Worm (Caenorhabditis elegans): Measurements from ENCODE around the gene T04A8.13.

The T04A8.13 gene

ce11 chrIII:4708909-4709308 lies 2.1 kb downstream of the T04A8.13 start, which contains the start of gene T04A8.18:
T04A8.18 (plus strand) TSS chrIII:4709209.
- TF ChIP-seq tra-4 (tag; optimal IDR thresholded peaks at IDR 0.05) (no peak), hnd-1 (tag; optimal IDR thresholded peaks at IDR 0.05) (no peak), sea-1 (GFP tag; conservative IDR thresholded peaks at IDR 0.05) (no peak), ama-1 (optimal IDR thresholded peaks at IDR 0.05) (no peak), scrt-1 (GFP tag; IDR thresholded peaks at IDR 0.05) (no peak), tbx-37 (GFP tag; conservative IDR thresholded peaks at IDR 0.05) (no peak), B0310.2 (tag; optimal IDR thresholded peaks at IDR 0.05) (no peak), hmbx-1 (tag; optimal IDR thresholded peaks at IDR 0.05) (no peak)

ce11 chrIII:4715088-4715487 lies 8.3 kb downstream of the T04A8.13 start, which contains the start of gene him-18:
him-18 (minus strand) TSS chrIII:4715188.
- TF ChIP-seq tbx-11 (GFP tag; IDR thresholded peaks at IDR 0.05), result no peak
- TF ChIP-seq tbx-37 (GFP tag; conservative IDR thresholded peaks at IDR 0.05), result no peak

ce11 chrIII:4720620-4721227 lies 13.9 kb downstream of the T04A8.13 start, which contains the start of gene emb-5:
emb-5 (minus strand) TSS chrIII:4720670.
- TF ChIP-seq scrt-1 (GFP tag; IDR thresholded peaks at IDR 0.05) (no peak), B0310.2 (tag; optimal IDR thresholded peaks at IDR 0.05) (no peak), sea-1 (GFP tag; conservative IDR thresholded peaks at IDR 0.05) (no peak), ama-1 (optimal IDR thresholded peaks at IDR 0.05) (no peak), pes-1 (GFP tag; IDR thresholded peaks at IDR 0.05) (no peak), ceh-13 (GFP tag; optimal IDR thresholded peaks at IDR 0.05) (no peak), tra-4 (tag; optimal IDR thresholded peaks at IDR 0.05) (no peak), aly-1 (tag; optimal IDR thresholded peaks at IDR 0.05) (no peak), ets-7 (tag; optimal IDR thresholded peaks at IDR 0.05) (no peak), tbx-11 (GFP tag; IDR thresholded peaks at IDR 0.05) (no peak), hnd-1 (tag; optimal IDR thresholded peaks at IDR 0.05) (no peak), hmg-4 (GFP tag; optimal IDR thresholded peaks at IDR 0.05) (no peak), tbx-37 (GFP tag; conservative IDR thresholded peaks at IDR 0.05) (no peak), F13C5.2 (tag; optimal IDR thresholded peaks at IDR 0.05) (no peak), hmbx-1 (tag; optimal IDR thresholded peaks at IDR 0.05) (no peak), ceh-36 (tag; optimal IDR thresholded peaks at IDR 0.05) (no peak), flt-1 (GFP tag; IDR thresholded peaks at IDR 0.05) (no peak)

- TF ChIP-seq F13C5.2 (tag; optimal IDR thresholded peaks at IDR 0.05) (peak; percentile 11), ceh-13 (GFP tag; optimal IDR thresholded peaks at IDR 0.05) (no peak), aly-1 (tag; optimal IDR thresholded peaks at IDR 0.05) (no peak), ama-1 (optimal IDR thresholded peaks at IDR 0.05) (no peak), pes-1 (GFP tag; IDR thresholded peaks at IDR 0.05) (no peak), hmg-4 (GFP tag; optimal IDR thresholded peaks at IDR 0.05) (peak; percentile 56)
Measured at ce11 chrIII:4721750-4722149, 15.0 kb downstream of the T04A8.13 start, which contains the start of gene acy-1. acy-1 (plus strand) TSS chrIII:4722095.

- no peak for TF ChIP-seq aly-1 (tag; optimal IDR thresholded peaks at IDR 0.05)
- no peak for TF ChIP-seq ceh-13 (GFP tag; optimal IDR thresholded peaks at IDR 0.05)
- TF ChIP-seq ets-7 (tag; optimal IDR thresholded peaks at IDR 0.05), result no peak
- no peak for TF ChIP-seq ceh-36 (tag; optimal IDR thresholded peaks at IDR 0.05)
- TF ChIP-seq F13C5.2 (tag; optimal IDR thresholded peaks at IDR 0.05), result no peak
- TF ChIP-seq hnd-1 (tag; optimal IDR thresholded peaks at IDR 0.05), result no peak
- no peak for TF ChIP-seq ama-1 (optimal IDR thresholded peaks at IDR 0.05)
- no peak for TF ChIP-seq B0310.2 (tag; optimal IDR thresholded peaks at IDR 0.05)
- no peak for TF ChIP-seq tbx-37 (GFP tag; conservative IDR thresholded peaks at IDR 0.05)
- no peak for TF ChIP-seq tra-4 (tag; optimal IDR thresholded peaks at IDR 0.05)
- TF ChIP-seq flt-1 (GFP tag; IDR thresholded peaks at IDR 0.05), result no peak
- no peak for TF ChIP-seq tbx-11 (GFP tag; IDR thresholded peaks at IDR 0.05)
Measured at ce11 chrIII:4723922-4724321, 17.1 kb downstream of the T04A8.13 start.

ce11 chrIII:4731295-4731988 lies 24.7 kb downstream of the T04A8.13 start, which contains the start of gene F17C8.3:
F17C8.3 (plus strand) TSS chrIII:4731938.
- no peak for TF ChIP-seq scrt-1 (GFP tag; IDR thresholded peaks at IDR 0.05)
- no peak for TF ChIP-seq ets-7 (tag; optimal IDR thresholded peaks at IDR 0.05)
- no peak for TF ChIP-seq tbx-11 (GFP tag; IDR thresholded peaks at IDR 0.05)
- no peak for TF ChIP-seq ceh-13 (GFP tag; optimal IDR thresholded peaks at IDR 0.05)
- no peak for TF ChIP-seq tbx-37 (GFP tag; conservative IDR thresholded peaks at IDR 0.05)
- no peak for TF ChIP-seq hmbx-1 (tag; optimal IDR thresholded peaks at IDR 0.05)
- no peak for TF ChIP-seq hmg-4 (GFP tag; optimal IDR thresholded peaks at IDR 0.05)
- no peak for TF ChIP-seq sea-1 (GFP tag; conservative IDR thresholded peaks at IDR 0.05)
- no peak for TF ChIP-seq hnd-1 (tag; optimal IDR thresholded peaks at IDR 0.05)
- no peak for TF ChIP-seq ama-1 (optimal IDR thresholded peaks at IDR 0.05)
- no peak for TF ChIP-seq pes-1 (GFP tag; IDR thresholded peaks at IDR 0.05)

- TF ChIP-seq F13C5.2 (tag; optimal IDR thresholded peaks at IDR 0.05), result no peak
- TF ChIP-seq sea-1 (GFP tag; conservative IDR thresholded peaks at IDR 0.05), result no peak
- no peak for TF ChIP-seq ama-1 (optimal IDR thresholded peaks at IDR 0.05)
- TF ChIP-seq flt-1 (GFP tag; IDR thresholded peaks at IDR 0.05), result no peak
- TF ChIP-seq pes-1 (GFP tag; IDR thresholded peaks at IDR 0.05), result no peak
- TF ChIP-seq ceh-36 (tag; optimal IDR thresholded peaks at IDR 0.05), result no peak
- no peak for TF ChIP-seq tra-4 (tag; optimal IDR thresholded peaks at IDR 0.05)
- TF ChIP-seq B0310.2 (tag; optimal IDR thresholded peaks at IDR 0.05), result no peak
- TF ChIP-seq ceh-13 (GFP tag; optimal IDR thresholded peaks at IDR 0.05), result no peak
- no peak for TF ChIP-seq aly-1 (tag; optimal IDR thresholded peaks at IDR 0.05)
- TF ChIP-seq hmg-4 (GFP tag; optimal IDR thresholded peaks at IDR 0.05), result no peak
- no peak for TF ChIP-seq ets-7 (tag; optimal IDR thresholded peaks at IDR 0.05)
- no peak for TF ChIP-seq hmbx-1 (tag; optimal IDR thresholded peaks at IDR 0.05)
- no peak for TF ChIP-seq scrt-1 (GFP tag; IDR thresholded peaks at IDR 0.05)
- TF ChIP-seq tbx-37 (GFP tag; conservative IDR thresholded peaks at IDR 0.05), result no peak
- no peak for TF ChIP-seq tbx-11 (GFP tag; IDR thresholded peaks at IDR 0.05)
- TF ChIP-seq hnd-1 (tag; optimal IDR thresholded peaks at IDR 0.05), result no peak
Measured at ce11 chrIII:4734056-4734455, 27.3 kb downstream of the T04A8.13 start, which contains the start of gene F17C8.9. F17C8.9 (plus strand) TSS chrIII:4734356.
